Worm (Caenorhabditis elegans): ENCODE results near the gene dnj-25.

dnj-25 gene

ce11 chrV:20716830-20717441 is 27.2 kb downstream of the dnj-25 start:
- no peak for TF ChIP-seq klf-2 (GFP tag; conservative IDR thresholded peaks at IDR 0.05)
- TF ChIP-seq ref-1 (GFP tag; conservative IDR thresholded peaks at IDR 0.05), result no peak
- TF ChIP-seq med-1 (GFP tag; optimal IDR thresholded peaks at IDR 0.05; ENCODE audit: insufficient read depth), result no peak
- 0 out of 2 replicates have a peak, but pooled peaks have one; percentile 8 for TF ChIP-seq T22C8.4 (GFP tag; IDR thresholded peaks at IDR 0.05)
- no peak for TF ChIP-seq flt-1 (GFP tag; IDR thresholded peaks at IDR 0.05)
- no peak for TF ChIP-seq ztf-29 (GFP tag; IDR thresholded peaks at IDR 0.05)
- no peak for TF ChIP-seq tab-1 (GFP tag; IDR thresholded peaks at IDR 0.05)
- peak; percentile 41; the same call in 1 of the 2 replicates for TF ChIP-seq ztf-23 (GFP tag; IDR thresholded peaks at IDR 0.05)
- no peak for TF ChIP-seq cog-1 (tag; optimal IDR thresholded peaks at IDR 0.05)

DNA sequence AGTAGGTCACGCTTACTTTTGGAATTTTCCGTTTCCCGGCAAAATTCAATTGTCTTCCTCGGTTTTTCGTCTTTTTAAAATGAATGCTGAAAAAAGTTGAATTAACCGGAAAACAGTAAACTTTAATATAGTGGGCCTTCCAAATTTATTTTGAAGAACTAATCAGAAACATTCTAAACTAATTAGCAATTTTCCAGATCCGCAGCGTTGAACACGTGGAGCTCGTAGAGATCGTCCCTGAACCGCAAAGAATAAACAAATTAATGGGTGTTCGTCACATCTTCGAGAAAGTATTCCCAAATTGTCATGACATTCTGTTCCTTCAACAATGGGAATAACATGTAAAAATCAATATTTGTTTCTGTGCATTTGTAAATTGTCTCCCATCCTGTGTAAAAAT is 27.9 kb downstream of the dnj-25 start:
- TF ChIP-seq ztf-23 (GFP tag; IDR thresholded peaks at IDR 0.05), result no peak
- TF ChIP-seq ref-1 (GFP tag; conservative IDR thresholded peaks at IDR 0.05), result no peak
- no peak for TF ChIP-seq med-1 (GFP tag; optimal IDR thresholded peaks at IDR 0.05; ENCODE audit: insufficient read depth)

DNA sequence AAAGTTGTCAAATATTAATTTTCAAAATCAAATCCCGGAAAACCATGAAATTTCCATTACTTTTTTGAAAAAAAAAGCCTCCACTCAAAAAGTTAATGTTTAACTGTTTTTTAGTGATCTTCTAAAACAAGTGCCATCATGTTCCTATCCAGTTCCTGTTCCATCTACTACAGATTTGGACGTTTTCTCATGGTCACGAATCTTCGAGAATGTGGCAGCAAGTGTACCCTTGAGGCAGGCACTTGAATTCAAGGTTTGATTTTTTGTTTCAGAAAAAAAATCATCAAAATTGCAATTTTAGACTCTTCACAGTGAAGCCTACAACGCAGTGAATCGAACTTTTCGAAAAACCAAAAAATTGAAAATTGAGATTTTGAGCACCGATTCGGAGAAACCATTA is 29.6 kb downstream of the dnj-25 start:
- no peak for TF ChIP-seq med-1 (GFP tag; optimal IDR thresholded peaks at IDR 0.05; ENCODE audit: insufficient read depth)
- TF ChIP-seq ztf-23 (GFP tag; IDR thresholded peaks at IDR 0.05), result no peak
- no peak for TF ChIP-seq tab-1 (GFP tag; IDR thresholded peaks at IDR 0.05)
- TF ChIP-seq cog-1 (tag; optimal IDR thresholded peaks at IDR 0.05), result no peak
- TF ChIP-seq klf-2 (GFP tag; conservative IDR thresholded peaks at IDR 0.05), result no peak
- no peak for TF ChIP-seq ztf-29 (GFP tag; IDR thresholded peaks at IDR 0.05)
- TF ChIP-seq flt-1 (GFP tag; IDR thresholded peaks at IDR 0.05), result no peak
- no peak for TF ChIP-seq ref-1 (GFP tag; conservative IDR thresholded peaks at IDR 0.05)
- TF ChIP-seq T22C8.4 (GFP tag; IDR thresholded peaks at IDR 0.05), result no peak

- no peak for TF ChIP-seq ztf-29 (GFP tag; IDR thresholded peaks at IDR 0.05)
- no peak for TF ChIP-seq tab-1 (GFP tag; IDR thresholded peaks at IDR 0.05)
- TF ChIP-seq med-1 (GFP tag; optimal IDR thresholded peaks at IDR 0.05; ENCODE audit: insufficient read depth), result no peak
- TF ChIP-seq flt-1 (GFP tag; IDR thresholded peaks at IDR 0.05), result no peak
- no peak for TF ChIP-seq cog-1 (tag; optimal IDR thresholded peaks at IDR 0.05)
These were observed 30.5 kb downstream of the dnj-25 start, which contains the start of gene Y44A6C.1 for ce11 chrV:20713620-20714019. TSS of gene Y44A6C.1 (plus strand) at chrV:20713920.

DNA sequence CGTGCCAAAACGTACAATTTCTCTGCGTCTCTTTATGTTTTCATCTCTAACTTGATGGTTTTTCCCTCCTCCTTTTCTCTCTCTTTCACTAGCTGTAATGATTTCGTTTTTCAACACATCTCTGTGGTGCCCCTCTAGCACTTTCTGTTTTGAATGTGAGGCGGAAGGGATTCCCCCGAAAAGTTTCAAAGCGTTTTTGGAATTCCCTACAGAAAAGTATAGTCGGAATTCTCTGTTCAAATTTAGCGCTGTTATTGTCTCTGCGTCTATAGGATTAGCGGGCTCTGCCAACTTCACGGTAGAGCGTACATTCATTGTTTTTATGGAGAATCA is 31.2 kb downstream of the dnj-25 start:
- TF ChIP-seq med-1 (GFP tag; optimal IDR thresholded peaks at IDR 0.05; ENCODE audit: insufficient read depth) (no peak), tab-1 (GFP tag; IDR thresholded peaks at IDR 0.05) (no peak), ref-1 (GFP tag; conservative IDR thresholded peaks at IDR 0.05) (no peak), T22C8.4 (GFP tag; IDR thresholded peaks at IDR 0.05) (no peak), klf-2 (GFP tag; conservative IDR thresholded peaks at IDR 0.05) (no peak), flt-1 (GFP tag; IDR thresholded peaks at IDR 0.05) (no peak), ztf-29 (GFP tag; IDR thresholded peaks at IDR 0.05) (no peak), cog-1 (tag; optimal IDR thresholded peaks at IDR 0.05) (no peak), ztf-23 (GFP tag; IDR thresholded peaks at IDR 0.05) (no peak)

DNA sequence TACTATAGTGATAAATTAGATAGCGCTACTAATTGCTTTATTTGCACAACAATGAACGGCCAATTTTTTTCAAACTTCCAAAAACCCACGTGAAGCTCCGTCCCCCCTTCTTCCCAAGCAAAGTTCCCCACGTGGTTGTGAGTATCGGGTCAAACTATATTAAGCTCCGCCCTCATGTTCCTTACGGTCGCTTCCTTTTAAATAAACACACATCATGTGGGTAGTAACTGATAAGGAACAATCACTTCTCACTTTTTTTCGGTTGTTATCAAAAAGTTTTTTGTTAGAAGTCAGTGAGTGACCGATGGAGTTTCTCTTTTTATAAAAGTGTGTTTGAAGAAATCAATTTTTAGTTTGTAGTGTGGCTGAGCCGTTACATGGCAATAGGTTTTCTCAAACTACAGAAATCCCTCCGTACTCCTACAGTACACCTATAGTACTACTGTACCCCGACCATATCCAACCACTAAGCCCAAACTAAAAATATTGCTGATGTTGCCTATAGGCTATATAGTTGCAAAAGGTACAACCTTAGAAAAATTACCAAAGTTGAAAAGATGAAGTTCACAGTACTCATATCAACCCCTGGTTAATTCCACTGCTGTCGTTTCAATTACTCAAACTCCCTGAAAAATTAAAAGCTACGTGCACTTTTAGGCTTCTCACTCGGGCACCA is 31.7 kb downstream of the dnj-25 start:
- no peak for TF ChIP-seq ref-1 (GFP tag; conservative IDR thresholded peaks at IDR 0.05)
- TF ChIP-seq flt-1 (GFP tag; IDR thresholded peaks at IDR 0.05), result no peak
- TF ChIP-seq med-1 (GFP tag; optimal IDR thresholded peaks at IDR 0.05; ENCODE audit: insufficient read depth), result no peak
- TF ChIP-seq klf-2 (GFP tag; conservative IDR thresholded peaks at IDR 0.05), result no peak
- TF ChIP-seq T22C8.4 (GFP tag; IDR thresholded peaks at IDR 0.05), result no peak

- TF ChIP-seq ztf-23 (GFP tag; IDR thresholded peaks at IDR 0.05) (no peak), tab-1 (GFP tag; IDR thresholded peaks at IDR 0.05) (no peak), ref-1 (GFP tag; conservative IDR thresholded peaks at IDR 0.05) (no peak), ztf-29 (GFP tag; IDR thresholded peaks at IDR 0.05) (no peak), T22C8.4 (GFP tag; IDR thresholded peaks at IDR 0.05) (no peak), klf-2 (GFP tag; conservative IDR thresholded peaks at IDR 0.05) (no peak), flt-1 (GFP tag; IDR thresholded peaks at IDR 0.05) (0 out of 2 replicates have a peak, but pooled peaks have one; percentile 28), cog-1 (tag; optimal IDR thresholded peaks at IDR 0.05) (peak; percentile 43), med-1 (GFP tag; optimal IDR thresholded peaks at IDR 0.05; ENCODE audit: insufficient read depth) (no peak)
These were observed 32.4 kb downstream of the dnj-25 start for ce11 chrV:20711733-20712132.

ce11 chrV:20710642-20711041 is 33.5 kb downstream of the dnj-25 start:
- TF ChIP-seq cog-1 (tag; optimal IDR thresholded peaks at IDR 0.05) (no peak), tab-1 (GFP tag; IDR thresholded peaks at IDR 0.05) (no peak), ztf-23 (GFP tag; IDR thresholded peaks at IDR 0.05) (no peak), ref-1 (GFP tag; conservative IDR thresholded peaks at IDR 0.05) (no peak), ztf-29 (GFP tag; IDR thresholded peaks at IDR 0.05) (no peak), klf-2 (GFP tag; conservative IDR thresholded peaks at IDR 0.05) (no peak), T22C8.4 (GFP tag; IDR thresholded peaks at IDR 0.05) (no peak), med-1 (GFP tag; optimal IDR thresholded peaks at IDR 0.05; ENCODE audit: insufficient read depth) (no peak), flt-1 (GFP tag; IDR thresholded peaks at IDR 0.05) (no peak)

- TF ChIP-seq ztf-23 (GFP tag; IDR thresholded peaks at IDR 0.05), result no peak
- TF ChIP-seq ref-1 (GFP tag; conservative IDR thresholded peaks at IDR 0.05), result no peak
- no peak for TF ChIP-seq klf-2 (GFP tag; conservative IDR thresholded peaks at IDR 0.05)
- no peak for TF ChIP-seq T22C8.4 (GFP tag; IDR thresholded peaks at IDR 0.05)
- TF ChIP-seq med-1 (GFP tag; optimal IDR thresholded peaks at IDR 0.05; ENCODE audit: insufficient read depth), result no peak
- TF ChIP-seq ztf-29 (GFP tag; IDR thresholded peaks at IDR 0.05), result no peak
- TF ChIP-seq flt-1 (GFP tag; IDR thresholded peaks at IDR 0.05), result no peak
- TF ChIP-seq tab-1 (GFP tag; IDR thresholded peaks at IDR 0.05), result no peak
- TF ChIP-seq cog-1 (tag; optimal IDR thresholded peaks at IDR 0.05), result no peak
These were observed 34.0 kb downstream of the dnj-25 start for ce11 chrV:20710156-20710555.

DNA sequence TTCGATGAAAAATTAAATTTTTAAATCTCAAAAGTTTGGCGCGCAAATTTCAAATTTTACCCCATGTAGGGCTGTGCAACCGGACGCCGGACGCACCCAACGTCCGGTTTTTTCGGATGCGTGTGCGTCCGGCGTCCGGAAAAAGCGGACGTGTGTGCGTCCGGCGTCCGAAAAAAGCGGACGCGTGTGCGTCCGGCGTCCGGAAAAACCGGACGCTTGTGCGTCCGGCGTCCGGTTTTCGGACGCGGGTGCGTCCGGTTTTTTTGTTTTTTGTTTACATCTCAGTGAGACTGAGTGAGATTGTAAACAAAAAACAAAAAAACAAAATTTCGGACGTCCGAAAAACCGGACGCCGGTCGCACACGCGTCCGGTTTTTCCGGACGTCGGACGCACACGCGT is 39.0 kb downstream of the dnj-25 start:
- TF ChIP-seq tab-1 (GFP tag; IDR thresholded peaks at IDR 0.05), result 0 out of 2 replicates have a peak, but pooled peaks have one; percentile 54
- TF ChIP-seq flt-1 (GFP tag; IDR thresholded peaks at IDR 0.05), result 0 out of 2 replicates have a peak, but pooled peaks have one; percentile 28

Data from whole organism, midembryonic.